Fruit fly (Drosophila melanogaster): ENCODE results near the gene CG11370.

Gene CG11370

DNA sequence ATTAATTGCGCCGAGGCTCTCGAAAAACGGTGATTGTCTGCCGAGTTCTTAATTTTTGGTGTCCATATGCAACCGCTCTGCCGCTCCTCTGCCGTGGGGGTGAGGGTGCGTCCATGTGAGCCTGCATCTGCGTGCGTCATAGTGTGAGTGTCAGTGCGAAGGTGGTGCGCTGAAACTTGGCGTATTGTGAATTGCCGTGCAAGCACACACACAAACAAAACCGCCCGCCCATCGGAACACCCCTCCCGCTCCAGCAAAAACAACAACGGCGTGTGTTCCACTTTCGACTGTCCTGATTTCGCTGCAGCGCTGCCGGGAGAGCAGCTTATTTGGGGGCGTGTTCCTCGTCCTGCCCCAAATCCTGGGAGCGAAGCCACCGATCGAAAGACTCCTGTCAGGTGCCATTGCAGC is 30.2 kb downstream of the CG11370 start:
- no peak for TF ChIP-seq Hnf4 (GFP tag; optimal IDR thresholded peaks at IDR 0.05)
- TF ChIP-seq CG9705 (GFP tag; optimal IDR thresholded peaks at IDR 0.05) = no peak
- no peak for TF ChIP-seq Vsx2 (GFP tag; optimal IDR thresholded peaks at IDR 0.05; ENCODE audit: partially characterized antibody)
- TF ChIP-seq lola (GFP tag; optimal IDR thresholded peaks at IDR 0.05) = peak; percentile 2
- TF ChIP-seq CG32264 (GFP tag; optimal IDR thresholded peaks at IDR 0.05) = no peak
- TF ChIP-seq jim (GFP tag; optimal IDR thresholded peaks at IDR 0.05) = no peak

DNA sequence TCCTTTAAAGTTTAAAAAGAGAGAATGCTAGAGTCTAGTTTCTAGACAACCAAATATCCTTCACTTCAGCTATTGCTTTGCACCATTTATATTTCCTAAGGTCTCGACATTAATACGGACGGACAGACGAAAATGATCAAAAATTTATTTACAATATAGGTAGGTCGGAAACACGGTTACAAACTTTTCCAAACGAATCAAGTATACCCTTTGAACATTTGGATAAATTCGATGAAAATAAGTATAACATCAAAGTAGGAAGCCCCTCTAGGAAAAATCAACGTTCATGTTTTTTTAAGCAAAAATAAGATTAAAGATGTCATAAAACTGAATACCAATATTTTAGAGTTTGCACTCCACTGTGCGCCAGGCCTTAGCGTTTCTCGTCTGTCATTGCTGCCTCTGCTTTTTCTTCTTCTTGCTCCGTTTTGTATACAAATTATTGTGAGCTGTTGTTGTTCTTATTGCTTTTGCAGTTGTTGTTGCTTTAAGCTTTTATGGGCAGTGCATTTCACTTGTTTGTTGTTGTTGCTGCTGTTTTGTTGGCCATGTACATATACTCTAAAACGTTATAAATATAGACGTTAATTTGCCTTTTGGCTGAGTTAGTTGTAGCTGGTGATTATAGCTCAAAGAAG is 31.1 kb downstream of the CG11370 start:
- TF ChIP-seq sage (GFP tag; optimal IDR thresholded peaks at IDR 0.05) (no peak), dl (GFP tag; optimal IDR thresholded peaks at IDR 0.05; ENCODE audit: insufficient read depth in 1 of 2, partially characterized antibody in 2 of 2) (no peak), h (GFP tag; optimal IDR thresholded peaks at IDR 0.05) (peak; percentile 30), psq (GFP tag; optimal IDR thresholded peaks at IDR 0.05) (peak; percentile 7), dmrt93B (GFP tag; optimal IDR thresholded peaks at IDR 0.05) (no peak), jim (GFP tag; optimal IDR thresholded peaks at IDR 0.05) (no peak), rgr (GFP tag; optimal IDR thresholded peaks at IDR 0.05) (peak; percentile 9), woc (GFP tag; optimal IDR thresholded peaks at IDR 0.05) (peak; percentile 46), OdsH (GFP tag; optimal IDR thresholded peaks at IDR 0.05) (no peak), brk (GFP tag; optimal IDR thresholded peaks at IDR 0.05) (no peak), HLH106 (tag; optimal IDR thresholded peaks at IDR 0.05) (no peak), Jra (GFP tag; optimal IDR thresholded peaks at IDR 0.05) (no peak)

DNA sequence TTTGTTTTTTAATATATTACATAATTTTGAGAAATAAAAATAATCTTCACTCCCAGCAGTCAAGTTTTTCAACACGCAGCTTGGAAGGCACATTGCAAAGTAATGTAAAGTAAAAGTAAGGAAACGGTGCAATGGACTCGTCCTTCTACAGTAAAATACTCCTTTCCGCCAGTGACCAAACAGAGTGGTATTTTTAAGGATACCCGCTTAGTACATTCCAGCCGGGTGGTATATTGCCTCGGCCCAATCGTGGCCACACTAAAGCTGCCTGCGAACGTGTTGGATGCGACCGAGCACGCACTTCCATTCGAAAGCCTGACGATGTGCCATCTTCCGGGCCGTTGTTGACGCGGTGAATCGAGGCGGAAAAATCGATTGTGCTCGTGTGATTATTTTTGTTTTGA is 37.2 kb downstream of the CG11370 start, which contains the start of gene SPoCk:
Gene SPoCk, plus strand, starts transcription at position 298 of the 404 bp plus-strand sequence.
- TF ChIP-seq Mio (GFP tag; optimal IDR thresholded peaks at IDR 0.05) (no peak), N (GFP tag; optimal IDR thresholded peaks at IDR 0.05) (no peak), fru (GFP tag; optimal IDR thresholded peaks at IDR 0.05) (peak; percentile 56), woc (GFP tag; optimal IDR thresholded peaks at IDR 0.05) (no peak), Vsx2 (GFP tag; optimal IDR thresholded peaks at IDR 0.05; ENCODE audit: partially characterized antibody) (peak; percentile 19), rgr (GFP tag; optimal IDR thresholded peaks at IDR 0.05) (no peak), Rel (GFP tag; optimal IDR thresholded peaks at IDR 0.05) (no peak), Rel (tag; optimal IDR thresholded peaks at IDR 0.05) (no peak)

DNA sequence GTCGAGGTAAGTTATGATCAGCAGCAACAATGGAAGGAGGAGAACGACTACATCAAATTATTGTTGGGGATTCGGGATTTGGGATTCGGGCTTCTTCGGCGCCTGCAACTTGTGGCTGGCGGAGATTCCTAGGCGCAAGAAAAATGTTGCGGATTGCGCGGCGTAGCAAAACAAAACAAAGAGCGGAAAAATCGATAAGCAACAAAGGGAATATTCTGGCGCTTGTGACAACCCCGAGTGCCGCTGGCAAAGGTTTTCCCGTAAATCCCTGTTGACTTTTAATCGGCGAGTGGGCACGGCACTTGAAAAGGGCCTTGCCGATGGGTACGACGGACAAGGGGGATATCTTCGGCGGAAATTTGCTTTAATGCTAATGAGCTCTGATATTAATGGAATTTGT is 38.0 kb downstream of the CG11370 start:
- TF ChIP-seq h (GFP tag; optimal IDR thresholded peaks at IDR 0.05) (no peak), brk (GFP tag; optimal IDR thresholded peaks at IDR 0.05) (no peak), Dfd (GFP tag; optimal IDR thresholded peaks at IDR 0.05) (no peak), Sp1 (GFP tag; optimal IDR thresholded peaks at IDR 0.05) (no peak), jim (GFP tag; optimal IDR thresholded peaks at IDR 0.05) (no peak), Abd-B (GFP tag; optimal IDR thresholded peaks at IDR 0.05) (no peak), N (GFP tag; optimal IDR thresholded peaks at IDR 0.05) (no peak)

Measured in whole organism, wandering third instar larva.